Fruit fly (Drosophila melanogaster): ENCODE data around the gene Ids.
A peak's percentile ranks its signal among the peaks of the same experiment; 100 is the strongest.

Gene Ids

dm6 chr3L:3399249-3399922, 21.3 kb downstream of the Ids start (continued):
- TF ChIP-seq CG6854 (GFP tag; optimal IDR thresholded peaks at IDR 0.05) (peak; percentile 45), CG8119 (GFP tag; IDR thresholded peaks at IDR 0.05) (peak; percentile 85), eg (GFP tag; IDR thresholded peaks at IDR 0.05) (peak; percentile 72), Sox14 (GFP tag; optimal IDR thresholded peaks at IDR 0.05) (peak; percentile 89), svp (GFP tag) (peak; percentile 98), CG3032 (tag; optimal IDR thresholded peaks at IDR 0.05) (peak; percentile 83), achi (GFP tag; optimal IDR thresholded peaks at IDR 0.05) (peak; percentile 86), CG8632 (GFP tag; optimal IDR thresholded peaks at IDR 0.05) (peak; percentile 86), Eip93F (GFP tag; optimal IDR thresholded peaks at IDR 0.05) (peak; percentile 2), salr (GFP tag; optimal IDR thresholded peaks at IDR 0.05) (peak; percentile 64 to 86), net (GFP tag; optimal IDR thresholded peaks at IDR 0.05) (peak; percentile 85), CG11294 (GFP tag; IDR thresholded peaks at IDR 0.05) (peak; percentile 62; the same call in 1 of the 2 replicates), CG3919 (GFP tag; optimal IDR thresholded peaks at IDR 0.05) (peak; percentile 90), CG11902 (GFP tag; optimal IDR thresholded peaks at IDR 0.05) (peak; percentile 82), CG34406 (GFP tag; optimal IDR thresholded peaks at IDR 0.05) (peak; percentile 91), Ets21C (GFP tag; optimal IDR thresholded peaks at IDR 0.05) (peak; percentile 79), lz (GFP tag; optimal IDR thresholded peaks at IDR 0.05) (peak; percentile 86), Blimp-1 (GFP tag; optimal IDR thresholded peaks at IDR 0.05) (peak; percentile 75), CG7368 (GFP tag; optimal IDR thresholded peaks at IDR 0.05) (peak; percentile 71), dac (GFP tag; optimal IDR thresholded peaks at IDR 0.05) (peak; percentile 76), Hr4 (GFP tag; optimal IDR thresholded peaks at IDR 0.05) (peak; percentile 90), vri (GFP tag; optimal IDR thresholded peaks at IDR 0.05) (peak; percentile 25), CG6808 (GFP tag; optimal IDR thresholded peaks at IDR 0.05) (peak; percentile 77), Sox102F (GFP tag; optimal IDR thresholded peaks at IDR 0.05) (peak; percentile 89), CG11762 (GFP tag; optimal IDR thresholded peaks at IDR 0.05; ENCODE audit: insufficient read depth) (peak; percentile 81), spab (GFP tag; optimal IDR thresholded peaks at IDR 0.05) (peak; percentile 74), Met (GFP tag; optimal IDR thresholded peaks at IDR 0.05) (peak; percentile 89), esn (GFP tag; optimal IDR thresholded peaks at IDR 0.05) (peak; percentile 90), CG32006 (GFP tag; optimal IDR thresholded peaks at IDR 0.05) (peak; percentile 93)

DNA sequence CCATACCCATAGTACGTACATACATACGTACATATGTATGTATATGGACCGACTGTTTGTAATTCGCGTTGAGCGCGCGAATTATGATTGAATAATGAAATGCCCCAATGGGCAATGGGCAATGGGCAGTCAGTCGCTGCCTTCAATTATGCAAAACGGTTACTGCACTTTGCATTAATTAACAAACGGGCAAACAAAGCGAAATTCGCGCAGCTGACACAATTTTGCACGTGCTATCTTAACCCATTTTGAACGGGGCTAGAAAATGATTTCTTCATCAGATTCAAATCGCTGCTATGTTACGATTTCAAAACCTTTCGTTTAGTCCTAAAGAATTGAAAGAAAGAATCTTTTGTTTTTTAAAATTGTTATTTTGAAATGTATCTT, 21.8 kb downstream of the Ids start:
- TF ChIP-seq Ets96B (tag; optimal IDR thresholded peaks at IDR 0.05) (no peak), Met (GFP tag; optimal IDR thresholded peaks at IDR 0.05) (peak; percentile 15), cyc (GFP tag; optimal IDR thresholded peaks at IDR 0.05) (no peak), vri (GFP tag; optimal IDR thresholded peaks at IDR 0.05) (peak; percentile 7), ss (GFP tag; optimal IDR thresholded peaks at IDR 0.05) (no peak), Eip78C (GFP tag) (peak; percentile 7)

DNA sequence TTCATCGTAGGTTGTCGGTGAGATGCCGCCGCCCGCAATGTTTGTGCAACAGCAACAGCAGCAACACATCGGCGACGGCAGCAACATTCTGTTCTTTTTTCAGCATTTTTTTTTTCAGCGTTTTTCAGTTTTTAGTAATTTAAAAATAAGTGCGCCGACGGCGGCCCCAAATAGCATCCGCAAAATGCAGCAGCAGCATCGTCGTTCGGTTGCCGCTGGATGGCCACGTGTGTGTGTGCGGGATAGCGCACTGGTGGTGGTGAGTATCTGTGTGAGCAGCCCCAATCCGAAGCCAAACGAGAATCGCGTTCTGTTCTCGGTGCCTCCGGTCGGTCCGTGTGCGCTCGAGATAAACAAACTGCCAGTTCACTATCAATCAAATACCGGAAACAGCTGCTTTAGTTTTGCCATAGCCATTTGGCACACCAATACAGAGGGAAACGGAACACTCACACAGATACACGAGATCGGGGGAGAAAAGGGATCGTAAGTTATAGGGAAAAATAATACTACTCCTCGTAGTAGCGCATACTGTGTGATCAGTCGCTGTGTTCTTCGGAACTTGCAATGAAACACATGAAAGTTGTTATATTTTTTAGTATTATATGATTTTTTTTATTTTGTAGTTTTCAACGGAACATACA, 22.6 kb downstream of the Ids start:
- TF ChIP-seq CG6276 (GFP tag; optimal IDR thresholded peaks at IDR 0.05) (peak; percentile 49), lz (GFP tag; optimal IDR thresholded peaks at IDR 0.05) (no peak), Eip78C (GFP tag) (peak; percentile 47), CG8632 (GFP tag; optimal IDR thresholded peaks at IDR 0.05) (no peak), Gug (GFP tag; IDR thresholded peaks at IDR 0.05) (no peak), CG32006 (GFP tag; optimal IDR thresholded peaks at IDR 0.05) (no peak), Smox (GFP tag; optimal IDR thresholded peaks at IDR 0.05) (no peak), CG16779 (tag; optimal IDR thresholded peaks at IDR 0.05) (no peak), CG3032 (tag; optimal IDR thresholded peaks at IDR 0.05) (no peak), spab (GFP tag; optimal IDR thresholded peaks at IDR 0.05) (no peak), vri (GFP tag; optimal IDR thresholded peaks at IDR 0.05) (no peak), net (GFP tag; optimal IDR thresholded peaks at IDR 0.05) (peak; percentile 24), svp (GFP tag) (peak; percentile 46), acj6 (GFP tag; optimal IDR thresholded peaks at IDR 0.05) (no peak), CG10631 (GFP tag; optimal IDR thresholded peaks at IDR 0.05) (no peak), Eip75B (GFP tag; optimal IDR thresholded peaks at IDR 0.05) (no peak), achi (GFP tag; optimal IDR thresholded peaks at IDR 0.05) (no peak), CG11762 (GFP tag; optimal IDR thresholded peaks at IDR 0.05; ENCODE audit: insufficient read depth) (no peak), Ets96B (tag; optimal IDR thresholded peaks at IDR 0.05) (no peak), Lpt (GFP tag; optimal IDR thresholded peaks at IDR 0.05) (peak; percentile 18), esn (GFP tag; optimal IDR thresholded peaks at IDR 0.05) (no peak), Sox15 (GFP tag; optimal IDR thresholded peaks at IDR 0.05) (no peak), topi (GFP tag; optimal IDR thresholded peaks at IDR 0.05) (no peak), CG11902 (GFP tag; optimal IDR thresholded peaks at IDR 0.05) (no peak), Sox102F (GFP tag; optimal IDR thresholded peaks at IDR 0.05) (no peak), CG6163 (GFP tag; IDR thresholded peaks at IDR 0.05) (peak; percentile 63), Hr38 (GFP tag; optimal IDR thresholded peaks at IDR 0.05) (no peak), CG7368 (GFP tag; optimal IDR thresholded peaks at IDR 0.05) (no peak)
